Worm (Caenorhabditis elegans) whole organism, young adult: ENCODE results near the gene srw-60.
A peak's percentile ranks its signal among the peaks of the same experiment; 100 is the strongest.

ENCODE experiments used
- B0261.1 ChIP-seq: sonication (generic microtip); optimal IDR thresholded peaks from 2 replicates; lab custom pipeline; 2016; ENCODE audit warnings: mild to moderate bottlenecking, missing genetic modification characterization, moderate library complexity, missing compliant biosample characterization
- F33H1.4 ChIP-seq: fragments of 200-800 bp; sonication (Bioruptor generic); IDR thresholded peaks from 2 replicates; pipeline ENCODE4 v1.3.6; 2022; ENCODE audit warnings: missing genetic modification reagents, missing genetic modification characterization, missing compliant biosample characterization
- F39B2.1 ChIP-seq: fragments of 200-800 bp; sonication (Bioruptor generic); IDR thresholded peaks from 2 replicates; pipeline ENCODE4 v1.3.6; 2022; ENCODE audit warnings: missing genetic modification reagents, missing genetic modification characterization, missing compliant biosample characterization
- F52B5.7 ChIP-seq: sonication (generic microtip); optimal IDR thresholded peaks from 2 replicates; lab custom pipeline; 2016; ENCODE audit warnings: mild to moderate bottlenecking, missing genetic modification characterization, missing compliant biosample characterization
- F55B11.4 ChIP-seq: sonication (generic microtip); optimal IDR thresholded peaks from 2 replicates; lab custom pipeline; 2016; ENCODE audit warnings: missing compliant biosample characterization, missing genetic modification characterization, borderline replicate concordance; ENCODE audit not compliant: insufficient read depth
- F57C9.4 ChIP-seq: sonication (generic microtip); optimal IDR thresholded peaks from 2 replicates; lab custom pipeline; 2017; ENCODE audit warnings: mild to moderate bottlenecking, missing genetic modification characterization, missing compliant biosample characterization
- K11D2.4 ChIP-seq: fragments of 200-800 bp; sonication (Bioruptor generic); IDR thresholded peaks from 2 replicates; pipeline ENCODE4 v1.3.6; 2022; ENCODE audit warnings: missing genetic modification reagents, missing genetic modification characterization, missing compliant biosample characterization
- K12H6.12 ChIP-seq: fragments of 200-800 bp; sonication (Bioruptor generic); optimal IDR thresholded peaks from 2 replicates; lab custom pipeline; 2018; ENCODE audit warnings: mild to moderate bottlenecking, missing genetic modification characterization, missing compliant biosample characterization
- T07F8.4 ChIP-seq: sonication (generic microtip); optimal IDR thresholded peaks from 2 replicates; lab custom pipeline; 2016; ENCODE audit warnings: mild to moderate bottlenecking, missing genetic modification characterization, moderate library complexity, missing compliant biosample characterization
- Y53G8AR.9 ChIP-seq: fragments of 200-800 bp; sonication (Bioruptor generic); conservative IDR thresholded peaks from 2 replicates; pipeline ENCODE4 v1.3.6; 2022; ENCODE audit warnings: missing genetic modification reagents, missing genetic modification characterization, missing compliant biosample characterization
- Y67H2A.10 ChIP-seq: fragments of 200-800 bp; sonication (Bioruptor generic); conservative IDR thresholded peaks from 2 replicates; pipeline ENCODE4 v1.3.6; 2022; ENCODE audit warnings: missing genetic modification reagents, missing genetic modification characterization, missing compliant biosample characterization
- Y95B8A.8 ChIP-seq: fragments of 200-800 bp; sonication (Bioruptor generic); IDR thresholded peaks from 2 replicates; pipeline ENCODE4 v1.3.6; 2022; ENCODE audit warnings: missing genetic modification reagents, missing genetic modification characterization, missing compliant biosample characterization
- ZK185.1 ChIP-seq: sonication (generic microtip); optimal IDR thresholded peaks from 2 replicates; lab custom pipeline; 2016; ENCODE audit warnings: mild to moderate bottlenecking, missing genetic modification characterization, missing compliant biosample characterization; ENCODE audit not compliant: poor library complexity, severe bottlenecking
- aptf-2 ChIP-seq: fragments of 200-800 bp; sonication (Bioruptor generic); conservative IDR thresholded peaks from 2 replicates; pipeline ENCODE4 v1.3.6; 2022; ENCODE audit warnings: missing genetic modification reagents, missing genetic modification characterization, missing compliant biosample characterization
- atf-7 ChIP-seq: sonication (generic microtip); optimal IDR thresholded peaks from 2 replicates; lab custom pipeline; 2017; ENCODE audit warnings: mild to moderate bottlenecking, missing genetic modification characterization, missing compliant biosample characterization
- attf-3 ChIP-seq: fragments of 200-800 bp; sonication (Bioruptor generic); conservative IDR thresholded peaks from 2 replicates; pipeline ENCODE4 v1.3.6; 2022; ENCODE audit warnings: missing genetic modification reagents, missing genetic modification characterization, missing compliant biosample characterization
- bed-2 ChIP-seq: fragments of 200-800 bp; sonication (Bioruptor generic); IDR thresholded peaks from 2 replicates; pipeline ENCODE4 v1.3.6; 2022; ENCODE audit warnings: missing genetic modification reagents, missing genetic modification characterization, missing compliant biosample characterization
- cebp-1 ChIP-seq, 2 experiments: fragments of 200-800 bp in 1 of 2; sonication (Bioruptor generic) in 1 of 2; sonication (generic microtip) in 1 of 2; IDR thresholded peaks in 1 of 2; optimal IDR thresholded peaks in 1 of 2; 2 replicates each; pipeline versions ENCODE4 v1.3.6 to Lab custom; 2017 to 2022; ENCODE audit warnings: missing compliant biosample characterization in 2 of 2, missing genetic modification characterization in 2 of 2, mild to moderate bottlenecking in 1 of 2, missing genetic modification reagents in 1 of 2, moderate library complexity in 1 of 2
- chd-7 ChIP-seq: sonication (generic microtip); optimal IDR thresholded peaks from 2 replicates; lab custom pipeline; 2016; ENCODE audit warnings: mild to moderate bottlenecking, missing genetic modification characterization, moderate library complexity, missing compliant biosample characterization
- die-1 ChIP-seq: sonication (generic microtip); optimal IDR thresholded peaks from 2 replicates; lab custom pipeline; 2016; ENCODE audit warnings: missing genotype, mild to moderate bottlenecking, missing genetic modification characterization, missing compliant biosample characterization
- dox-1 ChIP-seq: fragments of 200-800 bp; sonication (Bioruptor generic); IDR thresholded peaks from 2 replicates; pipeline ENCODE4 v1.3.6; 2022; ENCODE audit warnings: missing genetic modification reagents, missing genetic modification characterization, missing compliant biosample characterization
- egl-18 ChIP-seq: fragments of 200-800 bp; sonication (Bioruptor generic); IDR thresholded peaks from 2 replicates; pipeline ENCODE4 v1.3.6; 2022; ENCODE audit warnings: missing genetic modification reagents, missing genetic modification characterization, missing compliant biosample characterization
- egl-44 ChIP-seq: fragments of 200-800 bp; sonication (Bioruptor generic); IDR thresholded peaks from 2 replicates; pipeline ENCODE4 v1.3.6; 2022; ENCODE audit warnings: missing genetic modification reagents, missing genetic modification characterization, missing compliant biosample characterization
- egrh-3 ChIP-seq: fragments of 200-800 bp; sonication (Bioruptor generic); IDR thresholded peaks from 2 replicates; pipeline ENCODE4 v1.3.6; 2022; ENCODE audit warnings: missing genetic modification reagents, missing genetic modification characterization, missing compliant biosample characterization
- ekl-4 ChIP-seq: fragments of 200-800 bp; sonication (Bioruptor generic); IDR thresholded peaks from 2 replicates; pipeline ENCODE4 v1.3.6; 2022; ENCODE audit warnings: missing genetic modification reagents, missing genetic modification characterization, missing compliant biosample characterization
- ets-4 ChIP-seq: fragments of 200-800 bp; sonication (Bioruptor generic); optimal IDR thresholded peaks from 2 replicates; lab custom pipeline; 2018; ENCODE audit warnings: mild to moderate bottlenecking, missing genetic modification characterization, missing compliant biosample characterization
- gei-17 ChIP-seq: fragments of 200-800 bp; sonication (Bioruptor generic); optimal IDR thresholded peaks from 2 replicates; lab custom pipeline; 2018; ENCODE audit warnings: mild to moderate bottlenecking, missing genetic modification characterization, missing compliant biosample characterization
- him-1 ChIP-seq: sonication (generic microtip); optimal IDR thresholded peaks from 2 replicates; lab custom pipeline; 2016; ENCODE audit warnings: missing genotype, missing genetic modification reagents, missing genetic modification characterization, missing compliant biosample characterization
- hlh-26 ChIP-seq: fragments of 200-800 bp; sonication (Bioruptor generic); conservative IDR thresholded peaks from 2 replicates; pipeline ENCODE4 v1.3.6; 2022; ENCODE audit warnings: missing genetic modification reagents, missing genetic modification characterization, missing compliant biosample characterization
- hsf-1 ChIP-seq: fragments of 200-800 bp; sonication (Bioruptor generic); IDR thresholded peaks from 2 replicates; pipeline ENCODE4 v1.3.6; 2022; ENCODE audit warnings: missing genetic modification reagents, missing genetic modification characterization, missing compliant biosample characterization
- let-526 ChIP-seq: fragments of 200-800 bp; sonication (Bioruptor generic); IDR thresholded peaks from 2 replicates; pipeline ENCODE4 v1.3.6; 2022; ENCODE audit warnings: missing genetic modification reagents, missing genetic modification characterization, missing compliant biosample characterization
- lin-35 ChIP-seq, 3 experiments: fragments of 150-350 bp in 2 of 3; sonication (generic microtip) in 1 of 3; optimal IDR thresholded peaks; 2 replicates each; lab custom pipeline; 2014 to 2018; ENCODE audit warnings: missing biosample characterization in 3 of 3, missing genetic modification characterization in 3 of 3, missing genetic modification reagents in 3 of 3
- lin-54 ChIP-seq: fragments of 200-800 bp; sonication (Bioruptor generic); optimal IDR thresholded peaks from 2 replicates; lab custom pipeline; 2018; ENCODE audit warnings: mild to moderate bottlenecking, missing genetic modification characterization, missing compliant biosample characterization
- madf-3 ChIP-seq: fragments of 200-800 bp; sonication (Bioruptor generic); IDR thresholded peaks from 2 replicates; pipeline ENCODE4 v1.3.6; 2022; ENCODE audit warnings: missing genetic modification reagents, missing genetic modification characterization, missing compliant biosample characterization
- madf-8 ChIP-seq: fragments of 200-800 bp; sonication (Bioruptor generic); conservative IDR thresholded peaks from 2 replicates; pipeline ENCODE4 v1.3.6; 2022; ENCODE audit warnings: missing genetic modification reagents, missing genetic modification characterization, missing compliant biosample characterization
- mcd-1 ChIP-seq: fragments of 200-800 bp; sonication (Bioruptor generic); IDR thresholded peaks from 2 replicates; pipeline ENCODE4 v1.3.6; 2022; ENCODE audit warnings: missing genetic modification reagents, missing genetic modification characterization, missing compliant biosample characterization
- nfya-2 ChIP-seq: fragments of 200-800 bp; sonication (Bioruptor generic); IDR thresholded peaks from 2 replicates; pipeline ENCODE4 v1.3.6; 2022; ENCODE audit warnings: missing genetic modification reagents, missing genetic modification characterization, missing compliant biosample characterization
- nhr-27 ChIP-seq: fragments of 200-800 bp; sonication (Bioruptor generic); optimal IDR thresholded peaks from 2 replicates; lab custom pipeline; 2018; ENCODE audit warnings: mild to moderate bottlenecking, missing genetic modification characterization, moderate library complexity, missing compliant biosample characterization
- rcor-1 ChIP-seq: fragments of 200-800 bp; sonication (Bioruptor generic); IDR thresholded peaks from 2 replicates; pipeline ENCODE4 v1.3.6; 2022; ENCODE audit warnings: missing genetic modification reagents, missing genetic modification characterization, missing compliant biosample characterization
- snpc-4 ChIP-seq, 5 experiments: fragments of 150-350 bp in 1 of 5; sonication (generic microtip) in 4 of 5; optimal IDR thresholded peaks; 2 replicates each; lab custom pipeline; 2014 to 2018; ENCODE audit warnings: missing genetic modification characterization in 5 of 5, missing biosample characterization in 3 of 5, antibody characterized with exemption in 2 of 5, mild to moderate bottlenecking in 2 of 5, missing compliant biosample characterization in 2 of 5, missing genotype in 2 of 5, moderate library complexity in 2 of 5, missing genetic modification reagents in 1 of 5
- somi-1 ChIP-seq: fragments of 200-800 bp; sonication (Bioruptor generic); optimal IDR thresholded peaks from 2 replicates; lab custom pipeline; 2018; ENCODE audit warnings: mild to moderate bottlenecking, missing genetic modification characterization, missing compliant biosample characterization
- zfh-2 ChIP-seq: fragments of 200-800 bp; sonication (Bioruptor generic); conservative IDR thresholded peaks from 2 replicates; pipeline ENCODE4 v1.3.6; 2022; ENCODE audit warnings: missing genetic modification reagents, missing genetic modification characterization, missing compliant biosample characterization
- ztf-18 ChIP-seq: sonication (generic microtip); optimal IDR thresholded peaks from 2 replicates; lab custom pipeline; 2016; ENCODE audit warnings: missing genotype, mild to moderate bottlenecking, missing genetic modification characterization, missing compliant biosample characterization
- ztf-25 ChIP-seq: fragments of 200-800 bp; sonication (Bioruptor generic); IDR thresholded peaks from 2 replicates; pipeline ENCODE4 v1.3.6; 2022; ENCODE audit warnings: missing genetic modification reagents, missing genetic modification characterization, missing compliant biosample characterization
- ztf-28 ChIP-seq: fragments of 200-800 bp; sonication (Bioruptor generic); IDR thresholded peaks from 2 replicates; pipeline ENCODE4 v1.3.6; 2022; ENCODE audit warnings: missing genetic modification reagents, missing genetic modification characterization, missing compliant biosample characterization

The srw-60 gene

DNA sequence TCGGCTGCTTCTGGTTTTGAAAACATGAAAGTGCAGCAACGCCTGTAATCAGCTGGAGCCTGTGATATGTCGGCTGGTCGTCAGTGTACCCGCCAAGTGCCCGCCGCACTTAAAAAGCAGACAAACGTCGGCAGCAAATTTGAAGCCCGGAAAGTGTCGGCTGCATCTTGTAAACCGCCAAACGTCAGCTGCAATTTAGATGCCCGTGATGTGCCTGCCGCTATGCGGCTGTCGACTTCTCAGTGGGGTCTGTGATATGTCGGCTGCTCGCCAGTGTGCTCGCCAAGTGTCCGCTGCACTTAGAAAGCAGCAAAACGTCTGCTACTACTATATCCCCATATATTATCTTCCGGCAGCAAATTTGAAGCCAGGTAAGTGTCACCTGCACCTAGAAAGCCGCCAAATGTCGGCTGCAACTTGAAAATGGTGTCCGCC is 28.7 kb downstream of the srw-60 start (continued):
- TF ChIP-seq ztf-25 (GFP tag; lab: Robert Waterston, UW) (no peak), F39B2.1 (GFP tag; lab: Robert Waterston, UW) (peak; percentile 37; the same call in 1 of the 2 replicates), Y95B8A.8 (GFP tag; lab: Robert Waterston, UW) (no peak), snpc-4 (GFP tag; optimal IDR thresholded peaks at IDR 0.05; lab: Kevin White, UChicago) (no peak), snpc-4 (tag; optimal IDR thresholded peaks at IDR 0.05; lab: Kevin White, UChicago) (peak; percentile 7 to 82 (median 44)), ztf-18 (tag; lab: Kevin White, UChicago) (no peak), ets-4 (no peak), let-526 (GFP tag; lab: Robert Waterston, UW) (no peak), die-1 (tag; lab: Kevin White, UChicago) (no peak), him-1 (tag; lab: Kevin White, UChicago) (no peak), gei-17 (GFP tag; lab: Kevin White, UChicago) (no peak), mcd-1 (GFP tag; lab: Robert Waterston, UW) (peak; percentile 30; the same call in 1 of the 2 replicates), F52B5.7 (tag; lab: Kevin White, UChicago) (peak; percentile 57), dox-1 (GFP tag; lab: Robert Waterston, UW) (0 out of 2 replicates have a peak, but pooled peaks have one; percentile 41), F57C9.4 (tag; lab: Kevin White, UChicago) (no peak), K12H6.12 (tag; lab: Kevin White, UChicago) (peak; percentile 36), attf-3 (GFP tag; lab: Robert Waterston, UW) (no peak), lin-54 (GFP tag; lab: Kevin White, UChicago) (peak; percentile 5), egl-44 (GFP tag; lab: Robert Waterston, UW) (no peak), nfya-2 (GFP tag; lab: Robert Waterston, UW) (no peak), egl-18 (no peak), zfh-2 (GFP tag; lab: Robert Waterston, UW) (peak; percentile 77), bed-2 (GFP tag; lab: Robert Waterston, UW) (peak; percentile 43; the same call in 1 of the 2 replicates), cebp-1 (GFP tag; IDR thresholded peaks at IDR 0.05; lab: Robert Waterston, UW) (no peak), cebp-1 (tag; optimal IDR thresholded peaks at IDR 0.05; lab: Kevin White, UChicago) (peak; percentile 50), egrh-3 (GFP tag; lab: Robert Waterston, UW) (peak; percentile 39; the same call in 1 of the 2 replicates), T07F8.4 (no peak), madf-3 (GFP tag; lab: Robert Waterston, UW) (no peak), ztf-28 (GFP tag; lab: Robert Waterston, UW) (0 out of 2 replicates have a peak, but pooled peaks have one; percentile 30), somi-1 (GFP tag; lab: Kevin White, UChicago) (peak; percentile 33), rcor-1 (GFP tag; lab: Robert Waterston, UW) (no peak), F33H1.4 (GFP tag; lab: Robert Waterston, UW) (no peak), chd-7 (tag; lab: Kevin White, UChicago) (peak; percentile 59)

- TF ChIP-seq madf-8 (GFP tag; lab: Robert Waterston, UW) (0 out of 2 replicates have a peak, but pooled peaks have one; percentile 20), attf-3 (GFP tag; lab: Robert Waterston, UW) (no peak), lin-35 (GFP tag; optimal IDR thresholded peaks at IDR 0.05; lab: Kevin White, UChicago) (no peak), F55B11.4 (tag; lab: Kevin White, UChicago) (no peak), Y67H2A.10 (GFP tag; lab: Robert Waterston, UW) (no peak), aptf-2 (GFP tag; lab: Robert Waterston, UW) (no peak), Y53G8AR.9 (no peak), K11D2.4 (GFP tag; lab: Robert Waterston, UW) (0 out of 2 replicates have a peak, but pooled peaks have one; percentile 26), ekl-4 (GFP tag; lab: Robert Waterston, UW) (0 out of 2 replicates have a peak, but pooled peaks have one; percentile 19), nhr-27 (tag; lab: Kevin White, UChicago) (no peak), hsf-1 (GFP tag; lab: Robert Waterston, UW) (no peak), atf-7 (tag; lab: Kevin White, UChicago) (no peak), F33H1.4 (GFP tag; lab: Robert Waterston, UW) (no peak), B0261.1 (no peak), ZK185.1 (tag; lab: Kevin White, UChicago) (no peak), mcd-1 (GFP tag; lab: Robert Waterston, UW) (peak; percentile 61), hlh-26 (GFP tag; lab: Robert Waterston, UW) (no peak), zfh-2 (GFP tag; lab: Robert Waterston, UW) (peak; percentile 89)
Observed at ce11 chrII:2987854-2988350, 29.5 kb downstream of the srw-60 start, which contains the start of gene lido-7. TSS of gene lido-7 (plus strand) at chrII:2988300.
